Worm (Caenorhabditis elegans): ENCODE data around the gene nrsn-1.
A peak's percentile ranks its signal among the peaks of the same experiment; 100 is the strongest.

DNA sequence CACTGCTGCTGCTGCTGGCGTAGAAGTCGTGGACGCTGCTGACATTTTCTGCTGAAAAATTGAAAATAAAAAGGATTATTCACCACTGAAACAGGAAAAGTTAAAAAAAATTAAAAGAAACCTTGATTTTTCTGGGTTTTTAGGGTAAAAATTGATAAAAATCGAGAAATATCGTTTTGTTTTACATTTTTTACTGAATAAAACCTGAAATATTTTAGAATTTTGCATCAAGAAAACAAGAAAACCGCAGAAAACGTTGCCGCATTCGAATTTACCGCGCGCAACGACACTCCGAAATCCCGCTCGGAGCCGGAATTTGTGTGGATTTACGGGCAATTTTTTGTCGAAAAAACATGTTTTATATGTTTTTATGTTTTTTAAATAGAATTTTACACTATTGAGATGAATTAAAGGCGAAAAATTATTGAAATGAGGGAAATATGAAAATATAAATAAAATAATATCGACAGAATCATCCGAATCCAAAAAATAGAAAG is 43.7 kb upstream of the nrsn-1 start, which contains the start of gene chk-1:
- TF ChIP-seq mdl-1 (tag; optimal IDR thresholded peaks at IDR 0.05): no peak
- peak; percentile 59 for TF ChIP-seq snpc-4 (tag; optimal IDR thresholded peaks at IDR 0.05)
- TF ChIP-seq nhr-237 (tag; optimal IDR thresholded peaks at IDR 0.05): no peak
- TF ChIP-seq lin-15B (tag; optimal IDR thresholded peaks at IDR 0.05): peak; percentile 83
- no peak for TF ChIP-seq nhr-76 (tag; optimal IDR thresholded peaks at IDR 0.05)
- peak; percentile 15 for TF ChIP-seq fkh-10 (GFP tag; optimal IDR thresholded peaks at IDR 0.05)
